Worm (Caenorhabditis elegans): ENCODE data around the gene F28H7.2.

The F28H7.2 gene

DNA sequence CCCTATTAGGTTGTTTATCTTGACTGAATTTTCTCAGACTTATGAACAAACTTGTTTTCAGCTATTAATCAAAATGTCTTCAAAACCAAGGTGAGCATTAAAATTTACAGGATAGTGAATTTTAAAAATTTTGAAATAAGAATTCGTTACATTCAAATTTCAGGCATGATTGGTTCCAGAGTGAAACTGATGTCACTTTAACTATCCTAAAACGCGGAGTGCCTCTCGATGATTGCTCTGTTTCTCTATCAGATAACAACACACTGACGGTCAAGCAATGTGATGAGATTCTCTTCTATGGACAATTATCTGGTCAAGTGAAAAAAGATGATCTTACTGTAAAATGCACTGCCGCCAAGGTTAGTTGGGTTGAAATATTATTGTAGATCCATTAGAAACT lies 23.7 kb downstream of the F28H7.2 start, which contains the start of gene D1054.3 (continued):
- peak; percentile 49; the same call in 1 of the 2 replicates for TF ChIP-seq madf-6 (GFP tag; IDR thresholded peaks at IDR 0.05)
- no peak for TF ChIP-seq F52B5.7 (tag; optimal IDR thresholded peaks at IDR 0.05)
- TF ChIP-seq F23B12.7 (tag; optimal IDR thresholded peaks at IDR 0.05; ENCODE audit: insufficient read depth): no peak
- TF ChIP-seq F10E7.11 (tag; optimal IDR thresholded peaks at IDR 0.05): no peak
- 0 out of 2 replicates have a peak, but pooled peaks have one; percentile 43 for TF ChIP-seq Y79H2A.3 (GFP tag; conservative IDR thresholded peaks at IDR 0.05)
- 0 out of 2 replicates have a peak, but pooled peaks have one; percentile 63 for TF ChIP-seq Y53G8AR.9 (GFP tag; conservative IDR thresholded peaks at IDR 0.05)
- no peak for TF ChIP-seq Y53F4B.3 (GFP tag; IDR thresholded peaks at IDR 0.05)
- TF ChIP-seq attf-5 (GFP tag; optimal IDR thresholded peaks at IDR 0.05): no peak
- TF ChIP-seq C06A6.2 (GFP tag; conservative IDR thresholded peaks at IDR 0.05): no peak
- 0 out of 2 replicates have a peak, but pooled peaks have one; percentile 15 for TF ChIP-seq B0336.3 (GFP tag; IDR thresholded peaks at IDR 0.05)
- peak; percentile 20 for TF ChIP-seq hrde-1 (tag; optimal IDR thresholded peaks at IDR 0.05; ENCODE audit: borderline replicate concordance)
- no peak for TF ChIP-seq F37B4.10 (GFP tag; IDR thresholded peaks at IDR 0.05)
- peak; percentile 15 for TF ChIP-seq snpc-3.4 (tag; optimal IDR thresholded peaks at IDR 0.05)
- TF ChIP-seq snpc-1.3 (tag; optimal IDR thresholded peaks at IDR 0.05; ENCODE audit: insufficient read depth): peak; percentile 49
- no peak for TF ChIP-seq nhr-120 (GFP tag; IDR thresholded peaks at IDR 0.05)
- TF ChIP-seq atf-7 (tag; optimal IDR thresholded peaks at IDR 0.05): no peak
- TF ChIP-seq ekl-4 (GFP tag; IDR thresholded peaks at IDR 0.05): peak; percentile 50; the same call in 1 of the 2 replicates
- TF ChIP-seq F57A8.1 (GFP tag; optimal IDR thresholded peaks at IDR 0.05): no peak
- no peak for TF ChIP-seq egrh-3 (GFP tag; IDR thresholded peaks at IDR 0.05)
- TF ChIP-seq mes-4 (tag; optimal IDR thresholded peaks at IDR 0.05): no peak

DNA sequence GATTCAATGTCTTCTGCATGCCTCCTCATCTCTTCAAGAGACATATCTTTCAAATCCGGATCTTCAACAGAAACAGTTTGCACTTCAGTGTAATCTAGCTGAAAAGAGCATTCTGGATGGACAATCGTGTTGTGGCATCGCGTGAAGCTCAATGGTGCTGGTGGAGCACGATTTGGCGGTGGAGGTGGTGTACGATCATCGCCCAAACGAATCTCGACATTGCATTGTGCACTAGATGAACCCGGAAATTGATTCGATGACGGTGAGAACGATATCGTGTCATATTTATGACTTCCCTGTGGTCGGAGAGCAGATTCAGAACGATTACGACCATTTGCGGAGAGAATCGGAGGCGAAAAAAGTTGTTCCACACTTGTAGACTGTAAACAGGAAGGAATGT lies 25.5 kb downstream of the F28H7.2 start:
- TF ChIP-seq attf-5 (GFP tag; optimal IDR thresholded peaks at IDR 0.05): no peak
- no peak for TF ChIP-seq egl-18 (GFP tag; IDR thresholded peaks at IDR 0.05)
- TF ChIP-seq hlh-26 (GFP tag; conservative IDR thresholded peaks at IDR 0.05): no peak
- no peak for TF ChIP-seq lsl-1 (GFP tag; optimal IDR thresholded peaks at IDR 0.05)
- TF ChIP-seq ztf-22 (GFP tag; optimal IDR thresholded peaks at IDR 0.05): no peak
- no peak for TF ChIP-seq snpc-3.4 (tag; optimal IDR thresholded peaks at IDR 0.05)
- no peak for TF ChIP-seq sptf-2 (GFP tag; optimal IDR thresholded peaks at IDR 0.05)
- TF ChIP-seq sdz-38 (tag; optimal IDR thresholded peaks at IDR 0.05): no peak

DNA sequence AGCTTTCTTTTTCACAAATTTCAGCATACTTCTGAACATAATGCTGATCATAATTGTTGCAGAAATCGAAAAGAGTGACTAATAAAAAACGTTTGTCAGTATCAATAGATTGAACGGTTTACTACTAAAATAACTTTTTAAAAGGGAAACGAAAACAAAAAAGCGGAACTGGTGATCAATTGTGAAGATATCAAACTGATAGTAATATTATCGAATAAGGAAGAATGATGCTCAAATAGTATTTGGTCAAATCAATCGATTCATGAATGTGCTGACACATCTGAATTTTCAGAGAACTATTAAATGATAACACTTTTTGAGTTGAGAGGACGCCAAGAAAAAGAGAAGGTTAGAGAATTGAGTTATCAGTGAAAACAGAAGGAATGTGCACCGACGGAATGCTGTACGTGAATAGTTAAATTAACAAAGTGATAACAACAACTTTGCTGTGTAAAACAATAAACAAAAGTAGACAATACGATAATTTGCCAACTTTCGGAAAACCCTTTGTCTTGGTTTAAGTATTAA lies 28.9 kb downstream of the F28H7.2 start, which contains the start of gene D1054.5:
D1054.5 (minus strand) TSS at position 51 of the 528 bp plus-strand sequence.
- no peak for TF ChIP-seq Y53G8AR.9 (GFP tag; conservative IDR thresholded peaks at IDR 0.05)
- TF ChIP-seq nhr-80 (tag; optimal IDR thresholded peaks at IDR 0.05): peak; percentile 78

DNA sequence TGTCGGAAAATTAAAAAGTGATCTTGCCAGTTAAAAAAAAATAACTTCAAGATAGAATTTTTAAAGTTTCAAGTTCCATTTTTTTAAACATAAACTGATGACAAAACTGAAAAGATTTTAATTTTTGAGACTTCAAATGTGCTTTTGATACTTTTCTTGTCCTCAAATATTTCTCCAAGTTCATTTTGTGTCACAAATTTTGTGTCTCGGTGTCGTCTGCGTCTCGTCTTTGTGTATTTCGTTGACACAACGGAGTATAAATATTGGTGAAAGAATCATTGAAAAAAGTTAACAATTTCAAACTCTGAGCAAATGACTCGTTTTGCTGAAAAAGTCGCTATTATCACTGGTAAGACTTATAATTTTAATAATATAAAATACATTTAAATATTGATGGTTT lies 36.3 kb downstream of the F28H7.2 start, which contains the start of gene D1054.8:
D1054.8 (plus strand) TSS at position 301 of the 400 bp plus-strand sequence.
- TF ChIP-seq tbp1 (GFP tag; optimal IDR thresholded peaks at IDR 0.05) (no peak), athp-1 (tag; optimal IDR thresholded peaks at IDR 0.05) (no peak), F55B11.4 (tag; optimal IDR thresholded peaks at IDR 0.05; ENCODE audit: borderline replicate concordance, insufficient read depth) (no peak)

DNA sequence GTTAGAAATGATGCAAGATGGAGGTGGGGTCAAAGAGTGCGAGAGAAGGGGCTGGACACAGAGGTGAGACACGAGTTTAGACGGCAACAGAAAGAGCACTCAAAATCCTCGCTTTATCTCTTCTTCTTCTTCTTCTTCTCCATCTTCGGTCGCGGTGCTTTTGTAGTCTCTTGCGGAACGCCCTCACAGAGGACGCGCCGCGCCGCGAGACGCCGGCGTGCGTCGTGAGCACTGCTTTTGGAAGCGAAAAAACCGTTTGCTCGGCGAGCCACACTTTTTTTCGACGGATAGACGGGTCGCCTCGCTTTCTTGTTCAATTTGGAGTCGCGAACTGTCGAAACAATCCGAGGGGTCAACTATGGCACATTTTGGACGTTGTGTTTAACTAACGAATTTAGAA lies 43.2 kb downstream of the F28H7.2 start, which contains the start of gene D1054.9:
D1054.9 (minus strand) TSS at position 137 of the 400 bp plus-strand sequence.
- TF ChIP-seq zfh-2 (GFP tag; conservative IDR thresholded peaks at IDR 0.05) (peak; percentile 89), rpc-1 (optimal IDR thresholded peaks at IDR 0.05) (no peak), rpc-1 (tag; optimal IDR thresholded peaks at IDR 0.05) (no peak)
